Fruit fly (Drosophila melanogaster) whole organism, embryonic: ENCODE results near the gene Dpm2.
A peak's percentile ranks its signal among the peaks of the same experiment; 100 is the strongest.

Experiments used
- ATbp ChIP-seq: fragments of 200-800 bp; sonication (Bioruptor generic); optimal IDR thresholded peaks from 2 replicates; lab custom pipeline; 2017; ENCODE audit warnings: missing biosample characterization, mild to moderate bottlenecking, missing genetic modification characterization, missing genetic modification reagents
- Awh ChIP-seq: fragments of 200-800 bp; sonication (Bioruptor generic); IDR thresholded peaks from 2 replicates; pipeline ENCODE4, ENCODE4 v1.3.6; 2022; ENCODE audit warnings: missing biosample characterization, missing genetic modification characterization
- CG10431 ChIP-seq: fragments of 200-800 bp; sonication (Bioruptor generic); optimal IDR thresholded peaks from 3 replicates; lab custom pipeline; 2018; ENCODE audit warnings: missing biosample characterization, mild to moderate bottlenecking, missing genetic modification characterization
- CG14050 ChIP-seq: fragments of 200-800 bp; sonication (Bioruptor generic); IDR thresholded peaks from 3 replicates; pipeline ENCODE4 v1.3.6; 2022; ENCODE audit warnings: missing biosample characterization, missing genetic modification characterization
- CG14441 ChIP-seq: fragments of 200-800 bp; sonication (Bioruptor generic); IDR thresholded peaks from 2 replicates; pipeline ENCODE4 v1.3.6; 2022; ENCODE audit warnings: missing biosample characterization, missing genetic modification characterization
- CG14860 ChIP-seq: fragments of 200-800 bp; sonication (Bioruptor generic); IDR thresholded peaks from 3 replicates; pipeline ENCODE4 v1.3.6; 2022; ENCODE audit warnings: missing biosample characterization, missing genetic modification characterization; ENCODE audit not compliant: partially characterized antibody
- CG1529 ChIP-seq: fragments of 200-800 bp; sonication (Bioruptor generic); optimal IDR thresholded peaks from 3 replicates; lab custom pipeline; 2018; ENCODE audit warnings: missing biosample characterization, missing genetic modification characterization
- CG16813 ChIP-seq: fragments of 200-800 bp; sonication (Bioruptor generic); IDR thresholded peaks from 3 replicates; pipeline ENCODE4 v1.3.6; 2022; ENCODE audit warnings: missing biosample characterization, missing genetic modification characterization; ENCODE audit not compliant: partially characterized antibody
- CG1792 ChIP-seq: fragments of 200-800 bp; sonication (Bioruptor generic); optimal IDR thresholded peaks from 2 replicates; lab custom pipeline; 2016; ENCODE audit warnings: missing biosample characterization, missing genetic modification characterization
- CG3163 ChIP-seq: fragments of 200-800 bp; sonication (Bioruptor generic); optimal IDR thresholded peaks from 3 replicates; lab custom pipeline; 2016; ENCODE audit warnings: missing biosample characterization, missing genetic modification characterization
- CG33213 ChIP-seq: fragments of 200-800 bp; sonication (Bioruptor generic); optimal IDR thresholded peaks from 3 replicates; lab custom pipeline; 2016; ENCODE audit warnings: missing biosample characterization, missing genetic modification characterization
- CG34422 ChIP-seq: fragments of 200-800 bp; sonication (Bioruptor generic); IDR thresholded peaks from 3 replicates; pipeline ENCODE4 v1.3.6; 2022; ENCODE audit warnings: missing biosample characterization, missing genetic modification characterization
- CG3995 ChIP-seq: fragments of 200-800 bp; sonication (Bioruptor generic); optimal IDR thresholded peaks from 3 replicates; lab custom pipeline; 2016; ENCODE audit warnings: missing biosample characterization, missing genetic modification characterization
- CG43689 ChIP-seq: fragments of 200-800 bp; sonication (Bioruptor generic); IDR thresholded peaks from 2 replicates; pipeline ENCODE4 v1.3.6; 2022; ENCODE audit warnings: missing biosample characterization, missing genetic modification characterization
- CG4617 ChIP-seq: fragments of 200-800 bp; sonication (Bioruptor generic); optimal IDR thresholded peaks from 3 replicates; lab custom pipeline; 2016; ENCODE audit warnings: missing biosample characterization, missing genetic modification characterization, borderline replicate concordance
- CG4854 ChIP-seq: fragments of 200-800 bp; sonication (Bioruptor generic); optimal IDR thresholded peaks from 2 replicates; lab custom pipeline; 2016; ENCODE audit warnings: missing biosample characterization, missing genetic modification characterization, inconsistent platforms
- CG6272 ChIP-seq: fragments of 200-800 bp; sonication (Bioruptor generic); IDR thresholded peaks from 2 replicates; pipeline ENCODE4 v1.3.6; 2022; ENCODE audit warnings: missing biosample characterization, missing genetic modification characterization
- CG6683 ChIP-seq: fragments of 200-800 bp; sonication (Bioruptor generic); optimal IDR thresholded peaks from 2 replicates; lab custom pipeline; 2017; ENCODE audit warnings: missing biosample characterization, mild to moderate bottlenecking, missing genetic modification characterization, missing genetic modification reagents
- CG8089 ChIP-seq: fragments of 200-800 bp; sonication (Bioruptor generic); optimal IDR thresholded peaks from 3 replicates; lab custom pipeline; 2016; ENCODE audit warnings: missing biosample characterization, missing genetic modification characterization
- CG8290 ChIP-seq, 3 experiments: fragments of 200-800 bp; sonication (Bioruptor generic); optimal IDR thresholded peaks; 2 replicates each; lab custom pipeline; 2016 to 2019; ENCODE audit warnings: missing biosample characterization in 3 of 3, missing genetic modification characterization in 3 of 3, mild to moderate bottlenecking in 2 of 3, moderate library complexity in 1 of 3
- CG9797 ChIP-seq: fragments of 200-800 bp; sonication (Bioruptor generic); optimal IDR thresholded peaks from 3 replicates; lab custom pipeline; 2018; ENCODE audit warnings: missing biosample characterization, mild to moderate bottlenecking, missing genetic modification characterization
- Dad ChIP-seq: fragments of 200-800 bp; sonication (Bioruptor generic); optimal IDR thresholded peaks from 3 replicates; lab custom pipeline; 2016; ENCODE audit warnings: missing biosample characterization, missing genetic modification characterization
- Elba2 ChIP-seq: fragments of 200-800 bp; sonication (Bioruptor generic); optimal IDR thresholded peaks from 3 replicates; lab custom pipeline; 2016; ENCODE audit warnings: missing biosample characterization, missing genetic modification characterization
- Hr51 ChIP-seq, 2 experiments: fragments of 200-800 bp; sonication (Bioruptor generic); optimal IDR thresholded peaks; 2 replicates in 1 of 2; 3 replicates in 1 of 2; lab custom pipeline; 2016 to 2018; ENCODE audit warnings: missing biosample characterization in 2 of 2, missing genetic modification characterization in 2 of 2, mild to moderate bottlenecking in 1 of 2, moderate library complexity in 1 of 2
- Lpt ChIP-seq: fragments of >200 bp; optimal IDR thresholded peaks from 2 replicates; lab custom pipeline; 2018; ENCODE audit warnings: missing biosample characterization, missing genetic modification characterization
- MBD-R2 ChIP-seq: fragments of 200-800 bp; sonication (Bioruptor generic); IDR thresholded peaks from 2 replicates; pipeline ENCODE4 v1.3.6; 2022; ENCODE audit warnings: missing biosample characterization, missing genetic modification characterization
- MTF-1 ChIP-seq: fragments of 200-800 bp; sonication (Bioruptor generic); optimal IDR thresholded peaks from 2 replicates; lab custom pipeline; 2018; ENCODE audit warnings: missing biosample characterization, mild to moderate bottlenecking, missing genetic modification characterization, borderline replicate concordance
- Oli ChIP-seq: fragments of 200-800 bp; sonication (Bioruptor generic); optimal IDR thresholded peaks from 2 replicates; lab custom pipeline; 2018; ENCODE audit warnings: missing biosample characterization, mild to moderate bottlenecking, missing genetic modification characterization, moderate library complexity
- Six4 ChIP-seq: fragments of 200-800 bp; sonication (Bioruptor generic); optimal IDR thresholded peaks from 2 replicates; lab custom pipeline; 2016; ENCODE audit warnings: missing biosample characterization, missing genetic modification characterization
- bab2 ChIP-seq: fragments of 200-800 bp; sonication (Bioruptor generic); optimal IDR thresholded peaks from 2 replicates; lab custom pipeline; 2016; ENCODE audit warnings: missing biosample characterization, missing genetic modification characterization
- bbx ChIP-seq: fragments of 200-800 bp; sonication (Bioruptor generic); IDR thresholded peaks from 2 replicates; pipeline ENCODE4 v1.3.6; 2022; ENCODE audit warnings: missing biosample characterization, missing genetic modification characterization; ENCODE audit not compliant: partially characterized antibody
- cato ChIP-seq: fragments of 200-800 bp; sonication (Bioruptor generic); optimal IDR thresholded peaks from 2 replicates; lab custom pipeline; 2016; ENCODE audit warnings: missing biosample characterization, missing genetic modification characterization, borderline replicate concordance
- ci ChIP-seq: fragments of 200-800 bp; sonication (Bioruptor generic); IDR thresholded peaks from 3 replicates; pipeline ENCODE4 v1.3.6; 2022; ENCODE audit warnings: missing biosample characterization, missing genetic modification characterization
- crc ChIP-seq: fragments of 200-800 bp; sonication (Bioruptor generic); optimal IDR thresholded peaks from 2 replicates; lab custom pipeline; 2016; ENCODE audit warnings: missing biosample characterization, missing genetic modification characterization
- exex ChIP-seq: fragments of 200-800 bp; sonication (Bioruptor generic); optimal IDR thresholded peaks from 4 replicates; lab custom pipeline; 2018; ENCODE audit warnings: missing biosample characterization, mild to moderate bottlenecking, missing genetic modification characterization, moderate library complexity
- fd64A ChIP-seq: fragments of 200-800 bp; sonication (Bioruptor generic); optimal IDR thresholded peaks from 3 replicates; lab custom pipeline; 2018; ENCODE audit warnings: missing biosample characterization, mild to moderate bottlenecking, missing genetic modification characterization
- hkb ChIP-seq, 2 experiments: fragments of 200-800 bp in 1 of 2; fragments of >200 bp in 1 of 2; sonication (Bioruptor generic) in 1 of 2; IDR thresholded peaks in 1 of 2; optimal IDR thresholded peaks in 1 of 2; 2 replicates each; pipeline versions ENCODE4 v1.3.6 to Lab custom; 2017 to 2022; ENCODE audit warnings: missing biosample characterization in 1 of 2, missing genetic modification characterization in 1 of 2
- maf-S ChIP-seq: fragments of 200-800 bp; sonication (Bioruptor generic); optimal IDR thresholded peaks from 2 replicates; lab custom pipeline; 2016; ENCODE audit warnings: missing biosample characterization, missing genetic modification characterization
- nau ChIP-seq: fragments of 200-800 bp; sonication (Bioruptor generic); optimal IDR thresholded peaks from 3 replicates; lab custom pipeline; 2017; ENCODE audit warnings: missing biosample characterization, mild to moderate bottlenecking, missing genetic modification characterization, missing genetic modification reagents
- onecut ChIP-seq: fragments of 200-800 bp; sonication (Bioruptor generic); IDR thresholded peaks from 2 replicates; pipeline ENCODE4 v1.3.6; 2022; ENCODE audit warnings: missing biosample characterization, missing genetic modification characterization
- p53 ChIP-seq: fragments of 200-800 bp; sonication (Bioruptor generic); optimal IDR thresholded peaks from 2 replicates; lab custom pipeline; 2016; ENCODE audit warnings: missing biosample characterization, missing genetic modification characterization
- sna ChIP-seq: fragments of 200-800 bp; sonication (Bioruptor generic); IDR thresholded peaks from 2 replicates; pipeline ENCODE4 v1.3.6; 2022; ENCODE audit warnings: missing biosample characterization, missing genetic modification characterization; ENCODE audit not compliant: partially characterized antibody
- vnd ChIP-seq: fragments of 200-800 bp; sonication (Bioruptor generic); IDR thresholded peaks from 3 replicates; pipeline ENCODE4 v1.3.6; 2022; ENCODE audit warnings: missing biosample characterization, missing genetic modification characterization; ENCODE audit not compliant: partially characterized antibody
- z ChIP-seq: fragments of 200-800 bp; sonication (Bioruptor generic); IDR thresholded peaks from 3 replicates; pipeline ENCODE4 v1.3.6; 2022; ENCODE audit warnings: missing biosample characterization, missing genetic modification characterization
- zf30C ChIP-seq: fragments of 200-800 bp; sonication (Bioruptor generic); optimal IDR thresholded peaks from 3 replicates; lab custom pipeline; 2018; ENCODE audit warnings: missing biosample characterization, mild to moderate bottlenecking, missing genetic modification characterization

Gene Dpm2

dm6 chr3L:3334784-3335183, 15.4 kb downstream of the Dpm2 start, which contains the start of gene CG14969 (continued):
- TF ChIP-seq vnd (GFP tag; lab: Robert Waterston, UW) (no peak), sna (GFP tag; lab: Robert Waterston, UW) (no peak), CG14860 (peak; percentile 46; the same call in 1 of the 3 replicates), ATbp (GFP tag; lab: Kevin White, UChicago) (no peak), z (GFP tag; lab: Robert Waterston, UW) (no peak), CG3163 (GFP tag; lab: Kevin White, UChicago) (no peak), Dad (GFP tag; lab: Kevin White, UChicago) (no peak), crc (GFP tag; lab: Kevin White, UChicago) (no peak), CG43689 (GFP tag; lab: Robert Waterston, UW) (no peak), CG34422 (GFP tag; lab: Robert Waterston, UW) (no peak), CG1529 (GFP tag; lab: Kevin White, UChicago) (no peak), CG3995 (no peak), fd64A (GFP tag; lab: Kevin White, UChicago) (no peak), CG8290 (GFP tag; optimal IDR thresholded peaks at IDR 0.05; lab: Kevin White, UChicago) (no peak), CG8290 (tag; optimal IDR thresholded peaks at IDR 0.05; lab: Kevin White, UChicago) (no peak), Oli (tag; lab: Kevin White, UChicago) (no peak), bab2 (GFP tag; lab: Kevin White, UChicago) (no peak), CG4854 (GFP tag; lab: Kevin White, UChicago) (no peak), Six4 (GFP tag; lab: Kevin White, UChicago) (no peak)

- TF ChIP-seq CG9797, result no peak
Observed at dm6 chr3L:3335688-3336087, 16.3 kb downstream of the Dpm2 start, which contains the start of gene Drsl1. Gene Drsl1 (minus strand): TSS chr3L:3335788.

dm6 chr3L:3336368-3337164, 17.2 kb downstream of the Dpm2 start, which contains the start of the genes Drsl6 and kst:
Gene Drsl6 (minus strand): TSS chr3L:3336418.
Gene kst (plus strand): TSS chr3L:3336860.
- TF ChIP-seq Lpt (GFP tag; lab: Kevin White, UChicago) (no peak), CG8089 (GFP tag; lab: Kevin White, UChicago) (no peak), maf-S (GFP tag; lab: Kevin White, UChicago) (peak; percentile 29), Elba2 (peak; percentile 94), CG10431 (GFP tag; lab: Kevin White, UChicago) (no peak), Awh (GFP tag; lab: Robert Waterston, UW) (peak; percentile 70; the same call in 1 of the 2 replicates), CG4617 (GFP tag; lab: Kevin White, UChicago) (no peak), CG14441 (GFP tag; lab: Robert Waterston, UW) (0 out of 2 replicates have a peak, but pooled peaks have one; percentile 23), CG33213 (GFP tag; lab: Kevin White, UChicago) (peak; percentile 26), CG1792 (GFP tag; lab: Kevin White, UChicago) (no peak), ci (peak; percentile 53; the same call in 2 of the 3 replicates), hkb (optimal IDR thresholded peaks at IDR 0.05; lab: Kevin White, UChicago) (no peak), hkb (GFP tag; IDR thresholded peaks at IDR 0.05; lab: Robert Waterston, UW) (0 out of 2 replicates have a peak, but pooled peaks have one; percentile 29), CG6683 (GFP tag; lab: Kevin White, UChicago) (no peak), bbx (no peak; the same call in none of the 2 replicates), nau (GFP tag; lab: Kevin White, UChicago) (no peak), CG16813 (GFP tag; lab: Robert Waterston, UW) (no peak), Hr51 (GFP tag; optimal IDR thresholded peaks at IDR 0.05; lab: Kevin White, UChicago) (no peak), CG6272 (no peak), onecut (peak; percentile 24; the same call in 1 of the 2 replicates), MTF-1 (peak; percentile 13), MBD-R2 (GFP tag; lab: Robert Waterston, UW) (no peak; the same call in 1 of the 2 replicates), CG14050 (GFP tag; lab: Robert Waterston, UW) (no peak), cato (GFP tag; lab: Kevin White, UChicago) (no peak), p53 (GFP tag; lab: Kevin White, UChicago) (no peak), zf30C (GFP tag; lab: Kevin White, UChicago) (peak; percentile 33), exex (tag; lab: Kevin White, UChicago) (no peak)
